Fruit fly (Drosophila melanogaster) whole organism, embryonic: ENCODE results near the gene ZnT77C.

Experiments used
- Abd-B ChIP-seq: fragments of 200-800 bp; sonication (Bioruptor generic); optimal IDR thresholded peaks from 2 replicates; lab custom pipeline; 2018; ENCODE audit warnings: missing biosample characterization, mild to moderate bottlenecking, missing genetic modification characterization, moderate library complexity
- Aef1 ChIP-seq: fragments of 200-800 bp; sonication (Bioruptor generic); IDR thresholded peaks from 3 replicates; pipeline ENCODE4 v1.3.6; 2022; ENCODE audit warnings: missing biosample characterization, missing genetic modification characterization
- Atf-2 ChIP-seq: fragments of 200-800 bp; sonication (Bioruptor generic); optimal IDR thresholded peaks from 2 replicates; lab custom pipeline; 2016; ENCODE audit warnings: missing biosample characterization, missing genetic modification characterization
- CG10274 ChIP-seq: fragments of 200-800 bp; sonication (Bioruptor generic); optimal IDR thresholded peaks from 3 replicates; lab custom pipeline; 2017; ENCODE audit warnings: missing biosample characterization, mild to moderate bottlenecking, missing genetic modification characterization
- CG11085 ChIP-seq: fragments of 200-800 bp; sonication (Bioruptor generic); IDR thresholded peaks from 2 replicates; pipeline ENCODE4 v1.3.6; 2022; ENCODE audit warnings: missing biosample characterization, missing genetic modification characterization
- CG11398 ChIP-seq: fragments of 200-800 bp; sonication (Bioruptor generic); optimal IDR thresholded peaks from 2 replicates; lab custom pipeline; 2016; ENCODE audit warnings: missing biosample characterization, missing genetic modification characterization
- CG11695 ChIP-seq: fragments of 200-800 bp; sonication (Bioruptor generic); IDR thresholded peaks from 3 replicates; pipeline ENCODE4 v1.3.6; 2022; ENCODE audit warnings: missing biosample characterization, missing genetic modification characterization
- CG14050 ChIP-seq: fragments of 200-800 bp; sonication (Bioruptor generic); IDR thresholded peaks from 3 replicates; pipeline ENCODE4 v1.3.6; 2022; ENCODE audit warnings: missing biosample characterization, missing genetic modification characterization
- CG18599 ChIP-seq: fragments of 200-800 bp; sonication (Bioruptor generic); optimal IDR thresholded peaks from 3 replicates; lab custom pipeline; 2017; ENCODE audit warnings: missing biosample characterization, missing genetic modification characterization, mild to moderate bottlenecking, moderate library complexity, missing genetic modification reagents
- CG3065 ChIP-seq: fragments of 200-800 bp; sonication (Bioruptor generic); optimal IDR thresholded peaks from 2 replicates; lab custom pipeline; 2016; ENCODE audit warnings: missing biosample characterization, missing genetic modification characterization
- CG31224 ChIP-seq: fragments of 200-800 bp; sonication (Bioruptor generic); IDR thresholded peaks from 2 replicates; pipeline ENCODE4 v1.3.6; 2022; ENCODE audit warnings: missing biosample characterization, missing genetic modification characterization
- CG31441 ChIP-seq: fragments of 200-800 bp; sonication (Bioruptor generic); IDR thresholded peaks from 2 replicates; pipeline ENCODE4 v1.3.6; 2022; ENCODE audit warnings: missing biosample characterization, missing genetic modification characterization
- CG34224 ChIP-seq: fragments of 200-800 bp; sonication (Bioruptor generic); IDR thresholded peaks from 3 replicates; pipeline ENCODE4 v1.3.6; 2022; ENCODE audit warnings: missing biosample characterization, missing genetic modification characterization; ENCODE audit not compliant: partially characterized antibody
- CG3838 ChIP-seq: fragments of 200-800 bp; sonication (Bioruptor generic); optimal IDR thresholded peaks from 3 replicates; lab custom pipeline; 2016; ENCODE audit warnings: missing biosample characterization, missing genetic modification characterization
- CG4328 ChIP-seq: fragments of 200-800 bp; sonication (Bioruptor generic); optimal IDR thresholded peaks from 3 replicates; lab custom pipeline; 2017; ENCODE audit warnings: missing biosample characterization, missing genetic modification reagents, missing genetic modification characterization
- CG7786 ChIP-seq: fragments of 200-800 bp; sonication (Bioruptor generic); optimal IDR thresholded peaks from 2 replicates; lab custom pipeline; 2016; ENCODE audit warnings: missing biosample characterization, missing genetic modification characterization
- CG7928 ChIP-seq: fragments of 200-800 bp; sonication (Bioruptor generic); optimal IDR thresholded peaks from 2 replicates; lab custom pipeline; 2017; ENCODE audit warnings: missing biosample characterization, mild to moderate bottlenecking, missing genetic modification characterization
- CG8359 ChIP-seq: fragments of 200-800 bp; sonication (Bioruptor generic); optimal IDR thresholded peaks from 2 replicates; lab custom pipeline; 2017; ENCODE audit warnings: missing biosample characterization, mild to moderate bottlenecking, missing genetic modification characterization, borderline replicate concordance
- CG9215 ChIP-seq: fragments of 200-800 bp; sonication (Bioruptor generic); IDR thresholded peaks from 2 replicates; pipeline ENCODE4 v1.3.6; 2022; ENCODE audit warnings: missing biosample characterization, missing genetic modification characterization
- CG9876 ChIP-seq: fragments of 200-800 bp; sonication (Bioruptor generic); optimal IDR thresholded peaks from 2 replicates; lab custom pipeline; 2016; ENCODE audit warnings: missing biosample characterization, missing genetic modification characterization
- CkIIα-i1 ChIP-seq: fragments of 200-800 bp; sonication (Bioruptor generic); IDR thresholded peaks from 2 replicates; pipeline ENCODE4 v1.3.6; 2022; ENCODE audit warnings: missing biosample characterization, missing genetic modification characterization
- Deaf1 ChIP-seq: fragments of 200-800 bp; optimal IDR thresholded peaks from 3 replicates; lab custom pipeline; 2019; ENCODE audit warnings: missing biosample characterization, mild to moderate bottlenecking, missing genetic modification characterization, moderate library complexity
- Dip2 ChIP-seq: fragments of 200-800 bp; sonication (Bioruptor generic); IDR thresholded peaks from 2 replicates; pipeline ENCODE4 v1.3.6; 2022; ENCODE audit warnings: missing biosample characterization, missing genetic modification characterization
- Dip3 ChIP-seq: fragments of 200-800 bp; sonication (Bioruptor generic); optimal IDR thresholded peaks from 3 replicates; lab custom pipeline; 2016; ENCODE audit warnings: missing biosample characterization, missing genetic modification characterization
- HLH3B ChIP-seq: fragments of 200-800 bp; sonication (Bioruptor generic); IDR thresholded peaks from 2 replicates; pipeline ENCODE4 v1.3.6; 2022; ENCODE audit warnings: missing biosample characterization, missing genetic modification characterization
- HmgZ ChIP-seq: fragments of 200-800 bp; sonication (Bioruptor generic); optimal IDR thresholded peaks from 2 replicates; lab custom pipeline; 2018; ENCODE audit warnings: missing biosample characterization, mild to moderate bottlenecking, missing genetic modification characterization
- Hr78 ChIP-seq, 2 experiments: fragments of 200-800 bp in 1 of 2; fragments of >200 bp in 1 of 2; sonication (Bioruptor generic) in 1 of 2; optimal IDR thresholded peaks; 2 replicates each; lab custom pipeline; 2017 to 2019; ENCODE audit warnings: missing biosample characterization in 2 of 2, missing genetic modification characterization in 2 of 2, mild to moderate bottlenecking in 1 of 2, moderate library complexity in 1 of 2
- Kr ChIP-seq: fragments of 200-800 bp; sonication (Bioruptor generic); optimal IDR thresholded peaks from 2 replicates; lab custom pipeline; 2017; ENCODE audit warnings: missing biosample characterization, mild to moderate bottlenecking, missing genetic modification characterization
- Lpt ChIP-seq: fragments of >200 bp; optimal IDR thresholded peaks from 2 replicates; lab custom pipeline; 2018; ENCODE audit warnings: missing biosample characterization, missing genetic modification characterization
- Max ChIP-seq: fragments of 200-800 bp; sonication (Bioruptor generic); optimal IDR thresholded peaks from 2 replicates; lab custom pipeline; 2016; ENCODE audit warnings: missing biosample characterization, mild to moderate bottlenecking, missing genetic modification characterization
- NC2β ChIP-seq: fragments of 200-800 bp; sonication (Bioruptor generic); optimal IDR thresholded peaks from 2 replicates; lab custom pipeline; 2016; ENCODE audit warnings: missing biosample characterization, missing genetic modification characterization
- Nf-YA ChIP-seq: fragments of 200-800 bp; sonication (Bioruptor generic); IDR thresholded peaks from 2 replicates; pipeline ENCODE4 v1.3.6; 2022; ENCODE audit warnings: missing biosample characterization, missing genetic modification characterization
- Poxn ChIP-seq: fragments of 200-800 bp; sonication (Bioruptor generic); IDR thresholded peaks from 2 replicates; pipeline ENCODE4 v1.3.6; 2022; ENCODE audit warnings: missing biosample characterization, missing genetic modification characterization
- Ssrp ChIP-seq: fragments of 200-800 bp; sonication (Bioruptor generic); optimal IDR thresholded peaks from 2 replicates; lab custom pipeline; 2018; ENCODE audit warnings: missing biosample characterization, mild to moderate bottlenecking, missing genetic modification characterization, moderate library complexity
- az2 ChIP-seq: fragments of 200-800 bp; sonication (Bioruptor generic); optimal IDR thresholded peaks from 3 replicates; lab custom pipeline; 2016; ENCODE audit warnings: missing biosample characterization, missing genetic modification characterization
- cato ChIP-seq: fragments of 200-800 bp; sonication (Bioruptor generic); optimal IDR thresholded peaks from 2 replicates; lab custom pipeline; 2016; ENCODE audit warnings: missing biosample characterization, missing genetic modification characterization, borderline replicate concordance
- en ChIP-seq: fragments of 200-800 bp; sonication (Bioruptor generic); optimal IDR thresholded peaks from 2 replicates; lab custom pipeline; 2016; ENCODE audit warnings: missing biosample characterization, missing genetic modification characterization
- grn ChIP-seq: fragments of 200-800 bp; sonication (Bioruptor generic); optimal IDR thresholded peaks from 3 replicates; lab custom pipeline; 2017; ENCODE audit warnings: missing biosample characterization, missing genetic modification characterization
- ind ChIP-seq: fragments of 200-800 bp; sonication (Bioruptor generic); optimal IDR thresholded peaks from 3 replicates; lab custom pipeline; 2016; ENCODE audit warnings: missing biosample characterization, missing genetic modification characterization
- kay ChIP-seq: fragments of 200-800 bp; sonication (Bioruptor generic); optimal IDR thresholded peaks from 2 replicates; lab custom pipeline; 2016; ENCODE audit warnings: missing biosample characterization, missing genetic modification characterization
- lmd ChIP-seq: fragments of 200-800 bp; sonication (Bioruptor generic); IDR thresholded peaks from 2 replicates; pipeline ENCODE4 v1.3.6; 2022; ENCODE audit warnings: missing biosample characterization, missing genetic modification characterization
- peb ChIP-seq: fragments of 200-800 bp; sonication (Bioruptor generic); IDR thresholded peaks from 2 replicates; pipeline ENCODE4 v1.3.6; 2022; ENCODE audit warnings: missing biosample characterization, missing genetic modification characterization
- repo ChIP-seq: fragments of 200-800 bp; sonication (Bioruptor generic); optimal IDR thresholded peaks from 2 replicates; lab custom pipeline; 2016; ENCODE audit warnings: missing biosample characterization, missing genetic modification characterization
- salm ChIP-seq: fragments of 200-800 bp; sonication (Bioruptor generic); optimal IDR thresholded peaks from 2 replicates; lab custom pipeline; 2018; ENCODE audit warnings: missing biosample characterization, mild to moderate bottlenecking, missing genetic modification characterization
- scrt ChIP-seq: fragments of 200-800 bp; sonication (Bioruptor generic); optimal IDR thresholded peaks from 2 replicates; lab custom pipeline; 2018; ENCODE audit warnings: missing biosample characterization, mild to moderate bottlenecking, missing genetic modification characterization, moderate library complexity
- sens ChIP-seq: fragments of 200-800 bp; sonication (Bioruptor generic); peaks from one replicate; lab custom pipeline; 2016; ENCODE audit warnings: missing biosample characterization, missing genetic modification characterization
- sisA ChIP-seq: fragments of 200-800 bp; sonication (Bioruptor generic); IDR thresholded peaks from 2 replicates; pipeline ENCODE4 v1.3.6; 2022; ENCODE audit warnings: missing biosample characterization, missing genetic modification characterization
- stwl ChIP-seq: fragments of 200-800 bp; sonication (Bioruptor generic); optimal IDR thresholded peaks from 3 replicates; lab custom pipeline; 2018; ENCODE audit warnings: missing biosample characterization, mild to moderate bottlenecking, missing genetic modification characterization, moderate library complexity
- tio ChIP-seq: fragments of 200-800 bp; sonication (Bioruptor generic); optimal IDR thresholded peaks from 2 replicates; lab custom pipeline; 2017; ENCODE audit warnings: missing biosample characterization, missing genetic modification characterization, inconsistent platforms
- tll ChIP-seq, 2 experiments: fragments of 200-800 bp in 1 of 2; fragments of >200 bp in 1 of 2; sonication (Bioruptor generic) in 1 of 2; optimal IDR thresholded peaks; 2 replicates each; lab custom pipeline; 2017 to 2019; ENCODE audit warnings: missing biosample characterization in 2 of 2, missing genetic modification characterization in 2 of 2, mild to moderate bottlenecking in 1 of 2, moderate library complexity in 1 of 2
- zfh1 ChIP-seq: fragments of 200-800 bp; sonication (Bioruptor generic); IDR thresholded peaks from 3 replicates; pipeline ENCODE4 v1.3.6; 2022; ENCODE audit warnings: missing biosample characterization, missing genetic modification characterization

ZnT77C gene

dm6 chr3L:20508136-20508635, 13.5 kb upstream of the ZnT77C start (continued):
- TF ChIP-seq Kr = no peak
- TF ChIP-seq CG18599 (GFP tag; lab: Kevin White, UChicago) = peak; percentile 98
- peak; percentile 66 for TF ChIP-seq Dip2
- TF ChIP-seq peb (GFP tag; lab: Robert Waterston, UW) = peak; percentile 83
- TF ChIP-seq cato (GFP tag; lab: Kevin White, UChicago) = peak; percentile 79
- TF ChIP-seq Hr78 (GFP tag; optimal IDR thresholded peaks at IDR 0.05; lab: Kevin White, UChicago) = peak in 1 of 2 experiments; percentile 58
- TF ChIP-seq CG10274 = peak; percentile 89
- no peak for TF ChIP-seq Lpt (GFP tag; lab: Kevin White, UChicago)
- peak; percentile 97 for TF ChIP-seq HmgZ (tag; lab: Kevin White, UChicago)
- TF ChIP-seq CG4328 (GFP tag; lab: Kevin White, UChicago) = peak; percentile 89
- TF ChIP-seq sisA = peak; percentile 90
- TF ChIP-seq scrt = peak; percentile 84
- peak; percentile 88 for TF ChIP-seq Poxn (GFP tag; lab: Robert Waterston, UW)
- TF ChIP-seq Max (GFP tag; lab: Kevin White, UChicago) = peak; percentile 91
- TF ChIP-seq sens (GFP tag; lab: Kevin White, UChicago) = peak; percentile 99
- no peak for TF ChIP-seq stwl (tag; lab: Kevin White, UChicago)
- TF ChIP-seq tio = peak; percentile 91
- TF ChIP-seq kay (GFP tag; lab: Kevin White, UChicago) = peak; percentile 95
- TF ChIP-seq HLH3B (GFP tag; lab: Robert Waterston, UW) = peak; percentile 90; the same call in 1 of the 2 replicates
- TF ChIP-seq lmd (GFP tag; lab: Robert Waterston, UW) = peak; percentile 96
- TF ChIP-seq CkIIα-i1 (GFP tag; lab: Robert Waterston, UW) = peak; percentile 54; the same call in 1 of the 2 replicates
- peak; percentile 94 for TF ChIP-seq CG7786
- peak; percentile 92 for TF ChIP-seq zfh1 (GFP tag; lab: Robert Waterston, UW)
- peak; percentile 52; the same call in 1 of the 3 replicates for TF ChIP-seq CG34224 (GFP tag; lab: Robert Waterston, UW)
- peak; percentile 92 for TF ChIP-seq CG31224 (GFP tag; lab: Robert Waterston, UW)
- peak; percentile 95 for TF ChIP-seq CG11085 (GFP tag; lab: Robert Waterston, UW)
- TF ChIP-seq grn = peak; percentile 65
- peak; percentile 72 for TF ChIP-seq CG3838
- TF ChIP-seq az2 (GFP tag; lab: Kevin White, UChicago) = peak; percentile 91
- TF ChIP-seq Atf-2 (GFP tag; lab: Kevin White, UChicago) = peak; percentile 83
- peak; percentile 73 for TF ChIP-seq CG3065 (GFP tag; lab: Kevin White, UChicago)
- peak; percentile 87 for TF ChIP-seq CG9876 (GFP tag; lab: Kevin White, UChicago)
- TF ChIP-seq repo (GFP tag; lab: Kevin White, UChicago) = peak; percentile 79
- TF ChIP-seq Deaf1 = no peak
- TF ChIP-seq Aef1 (GFP tag; lab: Robert Waterston, UW) = peak; percentile 93
- peak; percentile 96 for TF ChIP-seq Dip3 (GFP tag; lab: Kevin White, UChicago)
- peak; percentile 96 for TF ChIP-seq ind (GFP tag; lab: Kevin White, UChicago)
- TF ChIP-seq tll (GFP tag; optimal IDR thresholded peaks at IDR 0.05; lab: Kevin White, UChicago) = no peak
- TF ChIP-seq CG14050 = peak; percentile 71; the same call in 2 of the 3 replicates
- TF ChIP-seq NC2β (GFP tag; lab: Kevin White, UChicago) = peak; percentile 82
- TF ChIP-seq salm (tag; lab: Kevin White, UChicago) = peak; percentile 76
- peak; percentile 67 for TF ChIP-seq en (GFP tag; lab: Kevin White, UChicago)
- peak; percentile 84 for TF ChIP-seq Ssrp (tag; lab: Kevin White, UChicago)
- TF ChIP-seq CG11695 (GFP tag; lab: Robert Waterston, UW) = peak; percentile 93
- TF ChIP-seq CG7928 (GFP tag; lab: Kevin White, UChicago) = peak; percentile 74
- TF ChIP-seq CG31441 (GFP tag; lab: Robert Waterston, UW) = peak; percentile 87
- TF ChIP-seq CG8359 (GFP tag; lab: Kevin White, UChicago) = peak; percentile 84
- peak; percentile 57; the same call in 1 of the 2 replicates for TF ChIP-seq Nf-YA (GFP tag; lab: Robert Waterston, UW)
- peak; percentile 83 for TF ChIP-seq CG11398 (GFP tag; lab: Kevin White, UChicago)
- TF ChIP-seq CG9215 = peak; percentile 97
- peak; percentile 96 for TF ChIP-seq Abd-B
